Worm (Caenorhabditis elegans): Measurements from ENCODE around the gene lido-10.

lido-10 gene

ce11 chrII:3008400-3008799, 6.1 kb downstream of the lido-10 start, which contains the start of gene sdz-5:
Gene sdz-5, plus strand, starts transcription at chrII:3008700.
- TF ChIP-seq ztf-7 (tag; optimal IDR thresholded peaks at IDR 0.05) (no peak), nhr-42 (GFP tag; IDR thresholded peaks at IDR 0.05) (no peak), tag-97 (GFP tag; IDR thresholded peaks at IDR 0.05) (no peak), ZK337.2 (GFP tag; IDR thresholded peaks at IDR 0.05) (no peak), sdz-12 (GFP tag; optimal IDR thresholded peaks at IDR 0.05) (no peak), set-16 (GFP tag; IDR thresholded peaks at IDR 0.05) (no peak), ZK546.5 (tag; optimal IDR thresholded peaks at IDR 0.05) (no peak), aly-2 (tag; optimal IDR thresholded peaks at IDR 0.05) (no peak)

- TF ChIP-seq gei-8 (GFP tag; optimal IDR thresholded peaks at IDR 0.05) = no peak
- no peak for TF ChIP-seq lim-7 (GFP tag; IDR thresholded peaks at IDR 0.05)
- TF ChIP-seq hmg-1.1 (GFP tag; IDR thresholded peaks at IDR 0.05) = no peak
- no peak for TF ChIP-seq nhr-11 (tag; optimal IDR thresholded peaks at IDR 0.05)
- TF ChIP-seq Y48G9A.11 (GFP tag; IDR thresholded peaks at IDR 0.05) = no peak
- no peak for TF ChIP-seq set-16 (GFP tag; IDR thresholded peaks at IDR 0.05)
- no peak for TF ChIP-seq zfp-3 (GFP tag; conservative IDR thresholded peaks at IDR 0.05)
- no peak for TF ChIP-seq nhr-48 (tag; optimal IDR thresholded peaks at IDR 0.05)
- TF ChIP-seq nhr-102 (tag; optimal IDR thresholded peaks at IDR 0.05) = no peak
- no peak for TF ChIP-seq ztf-7 (tag; optimal IDR thresholded peaks at IDR 0.05)
- TF ChIP-seq duxl-1 (tag; optimal IDR thresholded peaks at IDR 0.05; ENCODE audit: poor library complexity) = no peak
- TF ChIP-seq unc-39 (tag; optimal IDR thresholded peaks at IDR 0.05) = no peak
- no peak for TF ChIP-seq nhr-111 (GFP tag; optimal IDR thresholded peaks at IDR 0.05)
- TF ChIP-seq rbr-2 (tag; optimal IDR thresholded peaks at IDR 0.05) = no peak
- no peak for TF ChIP-seq ctbp-1 (GFP tag; IDR thresholded peaks at IDR 0.05)
- no peak for TF ChIP-seq jun-1 (tag; optimal IDR thresholded peaks at IDR 0.05)
- no peak for TF ChIP-seq spr-3 (GFP tag; optimal IDR thresholded peaks at IDR 0.05)
- TF ChIP-seq ceh-20 (GFP tag; IDR thresholded peaks at IDR 0.05) = no peak
These were observed 9.8 kb downstream of the lido-10 start, which contains the start of gene C41H7.9 for ce11 chrII:3012133-3012532. Gene C41H7.9, minus strand, starts transcription at chrII:3012233.

ce11 chrII:3014196-3014849, 12.0 kb downstream of the lido-10 start, which contains the start of gene C41H7.2:
Gene C41H7.2, plus strand, starts transcription at chrII:3014817.
- peak; percentile 51; the same call in 1 of the 2 replicates for TF ChIP-seq dmd-6 (GFP tag; IDR thresholded peaks at IDR 0.05)
- TF ChIP-seq saeg-2 (GFP tag; IDR thresholded peaks at IDR 0.05) = no peak
- TF ChIP-seq pqm-1 (tag; optimal IDR thresholded peaks at IDR 0.05) = peak; percentile 84
- no peak for TF ChIP-seq mep-1 (tag; optimal IDR thresholded peaks at IDR 0.05)
- TF ChIP-seq nhr-41 (GFP tag; IDR thresholded peaks at IDR 0.05) = 0 out of 2 replicates have a peak, but pooled peaks have one; percentile 7
- peak; percentile 24 for TF ChIP-seq aha-1 (tag)
- no peak for TF ChIP-seq daf-16 (GFP tag; optimal IDR thresholded peaks at IDR 0.05)
- TF ChIP-seq daf-16 (tag; optimal IDR thresholded peaks at IDR 0.05) = peak; percentile 48
- TF ChIP-seq hlh-11 (tag; optimal IDR thresholded peaks at IDR 0.05) = peak; percentile 23
- no peak for TF ChIP-seq Y105C5A.15 (GFP tag; IDR thresholded peaks at IDR 0.05)
- TF ChIP-seq ceh-32 (tag; optimal IDR thresholded peaks at IDR 0.05; ENCODE audit: poor library complexity) = no peak
- no peak for TF ChIP-seq zfp-3 (GFP tag; conservative IDR thresholded peaks at IDR 0.05)
- peak; percentile 6 for TF ChIP-seq nhr-77 (tag; optimal IDR thresholded peaks at IDR 0.05)
- TF ChIP-seq nhr-28 (tag; optimal IDR thresholded peaks at IDR 0.05) = peak; percentile 75
- no peak for TF ChIP-seq skn-1 (tag; optimal IDR thresholded peaks at IDR 0.05)
